Worm (Caenorhabditis elegans): Measurements from ENCODE around the gene iff-1.

iff-1 gene

ce11 chrIII:9752852-9753251 lies 5.9 kb upstream of the iff-1 start, which contains the start of gene ech-6 (continued):
- no peak for TF ChIP-seq nhr-25 (tag; optimal IDR thresholded peaks at IDR 0.05; ENCODE audit: borderline replicate concordance, insufficient read depth)
- TF ChIP-seq nhr-6 (tag; optimal IDR thresholded peaks at IDR 0.05) = no peak
- no peak for TF ChIP-seq cey-2 (tag; optimal IDR thresholded peaks at IDR 0.05; ENCODE audit: borderline replicate concordance, insufficient read depth)
- TF ChIP-seq ama-1 (optimal IDR thresholded peaks at IDR 0.05) = no peak
- no peak for TF ChIP-seq T26A8.4 (GFP tag; IDR thresholded peaks at IDR 0.05)
- no peak for TF ChIP-seq unc-62 (GFP tag; optimal IDR thresholded peaks at IDR 0.05 in 1 of 2)
- no peak for TF ChIP-seq unc-62 (tag; optimal IDR thresholded peaks at IDR 0.05)
- TF ChIP-seq saeg-2 (GFP tag; IDR thresholded peaks at IDR 0.05) = no peak
- no peak for TF ChIP-seq ceh-32 (tag; optimal IDR thresholded peaks at IDR 0.05; ENCODE audit: poor library complexity)
- no peak for TF ChIP-seq tra-1 (GFP tag; IDR thresholded peaks at IDR 0.05)
- no peak for TF ChIP-seq nhr-111 (GFP tag; optimal IDR thresholded peaks at IDR 0.05)
- no peak for TF ChIP-seq zag-1 (tag; optimal IDR thresholded peaks at IDR 0.05)
- TF ChIP-seq ceh-82 (tag; optimal IDR thresholded peaks at IDR 0.05) = no peak
- no peak for TF ChIP-seq duxl-1 (tag; optimal IDR thresholded peaks at IDR 0.05; ENCODE audit: poor library complexity)
- no peak for TF ChIP-seq F10B5.3 (tag; optimal IDR thresholded peaks at IDR 0.05)
- TF ChIP-seq ztf-7 (tag; optimal IDR thresholded peaks at IDR 0.05) = no peak
- no peak for TF ChIP-seq lin-39 (tag; optimal IDR thresholded peaks at IDR 0.05)
- no peak for TF ChIP-seq tag-97 (GFP tag; IDR thresholded peaks at IDR 0.05)
- TF ChIP-seq hlh-11 (tag; optimal IDR thresholded peaks at IDR 0.05) = peak; percentile 58
- no peak for TF ChIP-seq nhr-42 (GFP tag; IDR thresholded peaks at IDR 0.05)
- TF ChIP-seq aly-2 (tag; optimal IDR thresholded peaks at IDR 0.05) = no peak
- no peak for TF ChIP-seq lin-13 (GFP tag; optimal IDR thresholded peaks at IDR 0.05)
- TF ChIP-seq hif-1 (tag; optimal IDR thresholded peaks at IDR 0.05) = peak in 1 of 2 experiments; percentile 42
- TF ChIP-seq jun-1 (tag; optimal IDR thresholded peaks at IDR 0.05) = no peak
- TF ChIP-seq snpc-1.2 (GFP tag; IDR thresholded peaks at IDR 0.05) = no peak
- no peak for TF ChIP-seq lin-15B (tag; optimal IDR thresholded peaks at IDR 0.05)
- TF ChIP-seq nhr-77 (tag; optimal IDR thresholded peaks at IDR 0.05) = no peak
- no peak for TF ChIP-seq ceh-20 (GFP tag; IDR thresholded peaks at IDR 0.05)
- no peak for TF ChIP-seq Y75B8A.6 (GFP tag; IDR thresholded peaks at IDR 0.05)
- TF ChIP-seq dmd-6 (GFP tag; IDR thresholded peaks at IDR 0.05) = peak; percentile 72
- no peak for TF ChIP-seq lir-3 (tag; optimal IDR thresholded peaks at IDR 0.05)
- TF ChIP-seq fos-1 (tag; optimal IDR thresholded peaks at IDR 0.05) = no peak

DNA sequence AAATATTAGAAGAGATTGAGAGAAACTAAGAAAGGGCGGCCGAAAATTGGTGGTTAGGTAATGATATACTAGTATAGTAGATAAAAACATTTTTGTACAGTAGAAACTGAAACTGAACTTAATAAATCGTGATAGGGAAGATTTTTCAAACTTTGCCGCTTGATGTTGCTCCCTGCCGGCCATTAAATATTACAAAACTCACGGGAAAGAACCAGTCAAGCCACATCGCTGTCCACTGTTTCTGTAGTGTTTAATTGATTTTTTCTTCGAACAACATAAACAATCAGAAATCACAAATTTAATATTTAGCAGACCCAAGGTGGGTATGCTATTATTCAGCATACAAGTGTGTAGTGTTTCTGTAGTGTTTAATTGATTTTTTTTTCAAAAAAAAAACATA lies 4.1 kb upstream of the iff-1 start, which contains the start of gene T05G5.5:
TSS of gene T05G5.5 (minus strand) at position 359 of the 400 bp plus-strand sequence.
- TF ChIP-seq lir-3 (tag; optimal IDR thresholded peaks at IDR 0.05) (no peak), dve-1 (tag; optimal IDR thresholded peaks at IDR 0.05; ENCODE audit: insufficient read depth) (peak; percentile 50), dpl-1 (GFP tag; optimal IDR thresholded peaks at IDR 0.05) (no peak), unc-62 (GFP tag; optimal IDR thresholded peaks at IDR 0.05 in 1 of 2) (peak in 1 of 2 experiments; percentile 26), unc-62 (tag; optimal IDR thresholded peaks at IDR 0.05) (no peak), nhr-102 (tag; optimal IDR thresholded peaks at IDR 0.05) (peak; percentile 73), spr-1 (tag; optimal IDR thresholded peaks at IDR 0.05) (peak; percentile 3), D1046.2 (GFP tag; IDR thresholded peaks at IDR 0.05) (no peak), nhr-28 (tag; optimal IDR thresholded peaks at IDR 0.05) (peak; percentile 26), ztf-7 (tag; optimal IDR thresholded peaks at IDR 0.05) (no peak), tra-1 (GFP tag; IDR thresholded peaks at IDR 0.05) (no peak), F37D6.2 (tag; optimal IDR thresholded peaks at IDR 0.05) (no peak), ceh-20 (GFP tag; IDR thresholded peaks at IDR 0.05) (no peak), mep-1 (tag; optimal IDR thresholded peaks at IDR 0.05) (no peak), php-3 (GFP tag; IDR thresholded peaks at IDR 0.05) (no peak), duxl-1 (tag; optimal IDR thresholded peaks at IDR 0.05; ENCODE audit: poor library complexity) (peak; percentile 12), dmd-9 (GFP tag; IDR thresholded peaks at IDR 0.05) (0 out of 2 replicates have a peak, but pooled peaks have one; percentile 6), daf-16 (GFP tag; optimal IDR thresholded peaks at IDR 0.05) (no peak), daf-16 (tag; optimal IDR thresholded peaks at IDR 0.05) (peak; percentile 76), spr-3 (GFP tag; optimal IDR thresholded peaks at IDR 0.05) (no peak), dmd-6 (GFP tag; IDR thresholded peaks at IDR 0.05) (no peak), mdt-29 (GFP tag; IDR thresholded peaks at IDR 0.05) (no peak), nhr-48 (tag; optimal IDR thresholded peaks at IDR 0.05) (no peak), vab-7 (GFP tag; IDR thresholded peaks at IDR 0.05) (no peak), saeg-2 (GFP tag; IDR thresholded peaks at IDR 0.05) (no peak), hif-1 (tag; optimal IDR thresholded peaks at IDR 0.05) (no peak), zag-1 (tag; optimal IDR thresholded peaks at IDR 0.05) (no peak), mxl-3 (GFP tag; optimal IDR thresholded peaks at IDR 0.05) (no peak), nhr-25 (tag; optimal IDR thresholded peaks at IDR 0.05; ENCODE audit: borderline replicate concordance, insufficient read depth) (no peak), lsy-2 (tag; optimal IDR thresholded peaks at IDR 0.05) (peak in 1 of 2 experiments; percentile 18), hlh-11 (tag; optimal IDR thresholded peaks at IDR 0.05) (peak; percentile 8)
